Fruit fly (Drosophila melanogaster) whole organism, embryonic: ENCODE data around the gene CG10959.

Experiments
- Bdp1 ChIP-seq: fragments of 200-800 bp; sonication (Bioruptor generic); optimal IDR thresholded peaks from 3 replicates; lab custom pipeline; 2016; ENCODE audit warnings: missing biosample characterization, missing genetic modification characterization
- C15 ChIP-seq: fragments of 200-800 bp; sonication (Bioruptor generic); IDR thresholded peaks from 3 replicates; pipeline ENCODE4 v1.3.6; 2022; ENCODE audit warnings: missing biosample characterization, missing genetic modification characterization
- CG10366 ChIP-seq: fragments of 200-800 bp; sonication (Bioruptor generic); IDR thresholded peaks from 2 replicates; pipeline ENCODE4 v1.3.6; 2022; ENCODE audit warnings: missing biosample characterization, missing genetic modification characterization
- CG11723 ChIP-seq: fragments of 200-800 bp; sonication (Bioruptor generic); optimal IDR thresholded peaks from 2 replicates; lab custom pipeline; 2017; ENCODE audit warnings: missing biosample characterization, mild to moderate bottlenecking, missing genetic modification characterization
- CG12299 ChIP-seq: fragments of 200-800 bp; sonication (Bioruptor generic); optimal IDR thresholded peaks from 2 replicates; lab custom pipeline; 2018; ENCODE audit warnings: missing biosample characterization, mild to moderate bottlenecking, missing genetic modification characterization
- CG1233 ChIP-seq: fragments of 200-800 bp; sonication (Bioruptor generic); optimal IDR thresholded peaks from 4 replicates; lab custom pipeline; 2018; ENCODE audit warnings: missing biosample characterization, mild to moderate bottlenecking, missing genetic modification characterization
- CG13624 ChIP-seq: fragments of 200-800 bp; sonication (Bioruptor generic); optimal IDR thresholded peaks from 2 replicates; lab custom pipeline; 2016; ENCODE audit warnings: missing biosample characterization, missing genetic modification characterization
- CG14667 ChIP-seq: fragments of 200-800 bp; sonication (Bioruptor generic); IDR thresholded peaks from 2 replicates; pipeline ENCODE4 v1.3.6; 2022; ENCODE audit warnings: missing biosample characterization, missing genetic modification characterization
- CG2199 ChIP-seq: fragments of 200-800 bp; sonication (Bioruptor generic); IDR thresholded peaks from 3 replicates; pipeline ENCODE4 v1.3.6; 2022; ENCODE audit warnings: missing biosample characterization, missing genetic modification characterization
- CG32532 ChIP-seq: fragments of 200-800 bp; sonication (Bioruptor generic); IDR thresholded peaks from 2 replicates; pipeline ENCODE4 v1.3.6; 2022; ENCODE audit warnings: missing biosample characterization, missing genetic modification characterization
- CG34422 ChIP-seq: fragments of 200-800 bp; sonication (Bioruptor generic); IDR thresholded peaks from 3 replicates; pipeline ENCODE4 v1.3.6; 2022; ENCODE audit warnings: missing biosample characterization, missing genetic modification characterization
- CG3847 ChIP-seq: fragments of 200-800 bp; sonication (Bioruptor generic); IDR thresholded peaks from 2 replicates; pipeline ENCODE4 v1.3.6; 2022; ENCODE audit warnings: missing biosample characterization, missing genetic modification characterization
- CG6854 ChIP-seq: fragments of 200-800 bp; sonication (Bioruptor generic); optimal IDR thresholded peaks from 3 replicates; lab custom pipeline; 2017; ENCODE audit warnings: missing biosample characterization, mild to moderate bottlenecking, missing genetic modification characterization
- CG7786 ChIP-seq: fragments of 200-800 bp; sonication (Bioruptor generic); optimal IDR thresholded peaks from 2 replicates; lab custom pipeline; 2016; ENCODE audit warnings: missing biosample characterization, missing genetic modification characterization
- CG7928 ChIP-seq: fragments of 200-800 bp; sonication (Bioruptor generic); optimal IDR thresholded peaks from 2 replicates; lab custom pipeline; 2017; ENCODE audit warnings: missing biosample characterization, mild to moderate bottlenecking, missing genetic modification characterization
- CG7963 ChIP-seq: fragments of 200-800 bp; sonication (Bioruptor generic); IDR thresholded peaks from 3 replicates; pipeline ENCODE4 v1.3.6; 2022; ENCODE audit warnings: missing biosample characterization, missing genetic modification characterization; ENCODE audit not compliant: partially characterized antibody
- CG7987 ChIP-seq: fragments of 200-800 bp; sonication (Bioruptor generic); optimal IDR thresholded peaks from 2 replicates; lab custom pipeline; 2018; ENCODE audit warnings: missing biosample characterization, mild to moderate bottlenecking, missing genetic modification characterization, moderate library complexity
- CG8281 ChIP-seq: fragments of 200-800 bp; sonication (Bioruptor generic); optimal IDR thresholded peaks from 2 replicates; lab custom pipeline; 2018; ENCODE audit warnings: missing biosample characterization, mild to moderate bottlenecking, missing genetic modification characterization, moderate library complexity
- CG9609 ChIP-seq: fragments of 200-800 bp; sonication (Bioruptor generic); optimal IDR thresholded peaks from 3 replicates; lab custom pipeline; 2016; ENCODE audit warnings: missing biosample characterization, missing genetic modification characterization
- Ets65A ChIP-seq: fragments of 200-800 bp; sonication (Bioruptor generic); peaks from one replicate; lab custom pipeline; 2016; ENCODE audit warnings: missing biosample characterization, missing genetic modification characterization
- Hand ChIP-seq: fragments of 200-800 bp; sonication (Bioruptor generic); optimal IDR thresholded peaks from 2 replicates; lab custom pipeline; 2017; ENCODE audit warnings: mild to moderate bottlenecking, missing biosample characterization, missing genetic modification reagents, missing genetic modification characterization
- Kr ChIP-seq: fragments of 200-800 bp; sonication (Bioruptor generic); optimal IDR thresholded peaks from 2 replicates; lab custom pipeline; 2017; ENCODE audit warnings: missing biosample characterization, mild to moderate bottlenecking, missing genetic modification characterization
- MTF-1 ChIP-seq: fragments of 200-800 bp; sonication (Bioruptor generic); optimal IDR thresholded peaks from 2 replicates; lab custom pipeline; 2018; ENCODE audit warnings: missing biosample characterization, mild to moderate bottlenecking, missing genetic modification characterization, borderline replicate concordance
- Nf-YB ChIP-seq: fragments of 200-800 bp; sonication (Bioruptor generic); optimal IDR thresholded peaks from 3 replicates; lab custom pipeline; 2019; ENCODE audit warnings: missing biosample characterization, mild to moderate bottlenecking, missing genetic modification characterization, moderate library complexity
- NfI ChIP-seq: fragments of 200-800 bp; sonication (Bioruptor generic); optimal IDR thresholded peaks from 3 replicates; lab custom pipeline; 2018; ENCODE audit warnings: missing biosample characterization, mild to moderate bottlenecking, missing genetic modification characterization, moderate library complexity
- az2 ChIP-seq: fragments of 200-800 bp; sonication (Bioruptor generic); optimal IDR thresholded peaks from 3 replicates; lab custom pipeline; 2016; ENCODE audit warnings: missing biosample characterization, missing genetic modification characterization
- bsh ChIP-seq, 2 experiments: fragments of 200-800 bp; sonication (Bioruptor generic); optimal IDR thresholded peaks; 2 replicates each; lab custom pipeline; 2017 to 2018; ENCODE audit warnings: mild to moderate bottlenecking in 2 of 2, missing biosample characterization in 2 of 2, missing genetic modification characterization in 2 of 2, moderate library complexity in 1 of 2
- cg ChIP-seq: fragments of 200-800 bp; sonication (Bioruptor generic); optimal IDR thresholded peaks from 3 replicates; lab custom pipeline; 2019; ENCODE audit warnings: missing biosample characterization, mild to moderate bottlenecking, missing genetic modification characterization, moderate library complexity
- dysf ChIP-seq: fragments of 200-800 bp; sonication (Bioruptor generic); IDR thresholded peaks from 3 replicates; pipeline ENCODE4 v1.3.6; 2022; ENCODE audit warnings: missing biosample characterization, missing genetic modification characterization
- ewg ChIP-seq: fragments of 200-800 bp; sonication (Bioruptor generic); optimal IDR thresholded peaks from 3 replicates; lab custom pipeline; 2017; ENCODE audit warnings: mild to moderate bottlenecking, missing biosample characterization, missing genetic modification reagents, missing genetic modification characterization
- gcm ChIP-seq: fragments of 200-800 bp; sonication (Bioruptor generic); optimal IDR thresholded peaks from 2 replicates; lab custom pipeline; 2019; ENCODE audit warnings: missing biosample characterization, mild to moderate bottlenecking, missing genetic modification characterization, moderate library complexity
- grau ChIP-seq: fragments of 200-800 bp; optimal IDR thresholded peaks from 3 replicates; lab custom pipeline; 2019; ENCODE audit warnings: missing biosample characterization, mild to moderate bottlenecking, missing genetic modification characterization, moderate library complexity
- hkb ChIP-seq, 2 experiments: fragments of 200-800 bp in 1 of 2; fragments of >200 bp in 1 of 2; sonication (Bioruptor generic) in 1 of 2; IDR thresholded peaks in 1 of 2; optimal IDR thresholded peaks in 1 of 2; 2 replicates each; pipeline versions ENCODE4 v1.3.6 to Lab custom; 2017 to 2022; ENCODE audit warnings: missing biosample characterization in 1 of 2, missing genetic modification characterization in 1 of 2
- jigr1 ChIP-seq: fragments of 200-800 bp; sonication (Bioruptor generic); IDR thresholded peaks from 3 replicates; pipeline ENCODE4 v1.3.6; 2022; ENCODE audit warnings: missing biosample characterization, missing genetic modification characterization
- kni ChIP-seq: fragments of 200-800 bp; sonication (Bioruptor generic); optimal IDR thresholded peaks from 3 replicates; lab custom pipeline; 2017; ENCODE audit warnings: mild to moderate bottlenecking, missing biosample characterization, missing genetic modification reagents, missing genetic modification characterization
- luna ChIP-seq: fragments of 200-800 bp; sonication (Bioruptor generic); optimal IDR thresholded peaks from 2 replicates; lab custom pipeline; 2016; ENCODE audit warnings: missing biosample characterization, missing genetic modification characterization
- mirr ChIP-seq: fragments of 200-800 bp; sonication (Bioruptor generic); optimal IDR thresholded peaks from 3 replicates; lab custom pipeline; 2018; ENCODE audit warnings: missing biosample characterization, mild to moderate bottlenecking, missing genetic modification characterization
- mld ChIP-seq: fragments of 200-800 bp; sonication (Bioruptor generic); IDR thresholded peaks from 3 replicates; pipeline ENCODE4 v1.3.6; 2022; ENCODE audit warnings: missing biosample characterization, missing genetic modification characterization; ENCODE audit not compliant: partially characterized antibody
- nerfin-2 ChIP-seq: fragments of 200-800 bp; sonication (Bioruptor generic); IDR thresholded peaks from 2 replicates; pipeline ENCODE4 v1.3.6; 2022; ENCODE audit warnings: missing biosample characterization, missing genetic modification characterization; ENCODE audit not compliant: partially characterized antibody
- p53 ChIP-seq: fragments of 200-800 bp; sonication (Bioruptor generic); optimal IDR thresholded peaks from 2 replicates; lab custom pipeline; 2016; ENCODE audit warnings: missing biosample characterization, missing genetic modification characterization
- pita ChIP-seq: fragments of 200-800 bp; sonication (Bioruptor generic); optimal IDR thresholded peaks from 2 replicates; lab custom pipeline; 2017; ENCODE audit warnings: missing biosample characterization, mild to moderate bottlenecking, missing genetic modification characterization
- prd ChIP-seq, 3 experiments: fragments of >200 bp in 2 of 3; fragments of 200-800 bp in 1 of 3; sonication (Bioruptor generic) in 1 of 3; optimal IDR thresholded peaks in 2 of 3; IDR thresholded peaks in 1 of 3; 2 replicates in 2 of 3; 3 replicates in 1 of 3; pipeline versions ENCODE4 v1.3.6 to Lab custom; 2017 to 2022; ENCODE audit warnings: missing biosample characterization in 1 of 3, missing genetic modification characterization in 1 of 3
- sob ChIP-seq: fragments of 200-800 bp; sonication (Bioruptor generic); IDR thresholded peaks from 2 replicates; pipeline ENCODE4 v1.3.6; 2022; ENCODE audit warnings: missing biosample characterization, missing genetic modification characterization
- sr ChIP-seq: fragments of 200-800 bp; sonication (Bioruptor generic); IDR thresholded peaks from 3 replicates; pipeline ENCODE4 v1.3.6; 2022; ENCODE audit warnings: missing biosample characterization, missing genetic modification characterization
- ssp ChIP-seq: fragments of 200-800 bp; sonication (Bioruptor generic); IDR thresholded peaks from 2 replicates; pipeline ENCODE4 v1.3.6; 2022; ENCODE audit warnings: missing biosample characterization, missing genetic modification characterization
- tgo ChIP-seq: fragments of 200-800 bp; sonication (Bioruptor generic); IDR thresholded peaks from 3 replicates; pipeline ENCODE4 v1.3.6; 2022; ENCODE audit warnings: missing biosample characterization, missing genetic modification characterization
- unc-4 ChIP-seq: fragments of 200-800 bp; sonication (Bioruptor generic); IDR thresholded peaks from 2 replicates; pipeline ENCODE4 v1.3.6; 2022; ENCODE audit warnings: missing biosample characterization, missing genetic modification characterization; ENCODE audit not compliant: partially characterized antibody
- unpg ChIP-seq: fragments of 200-800 bp; sonication (Bioruptor generic); optimal IDR thresholded peaks from 3 replicates; lab custom pipeline; 2018; ENCODE audit warnings: missing biosample characterization, mild to moderate bottlenecking, missing genetic modification characterization, moderate library complexity
- z ChIP-seq: fragments of 200-800 bp; sonication (Bioruptor generic); IDR thresholded peaks from 3 replicates; pipeline ENCODE4 v1.3.6; 2022; ENCODE audit warnings: missing biosample characterization, missing genetic modification characterization

Gene CG10959

dm6 chrX:8157294-8157693 is 8.7 kb downstream of the CG10959 start, which contains the start of the genes Traf6 and GIIIspla2 (continued):
- TF ChIP-seq CG10366 (GFP tag; lab: Robert Waterston, UW) (peak; percentile 76), CG12299 (tag; lab: Kevin White, UChicago) (peak; percentile 64), CG34422 (GFP tag; lab: Robert Waterston, UW) (peak; percentile 73; the same call in 2 of the 3 replicates), az2 (peak; percentile 59), z (GFP tag; lab: Robert Waterston, UW) (no peak), Kr (GFP tag; lab: Kevin White, UChicago) (no peak), p53 (GFP tag; lab: Kevin White, UChicago) (peak; percentile 40), prd (optimal IDR thresholded peaks at IDR 0.05; lab: Kevin White, UChicago) (no peak), prd (GFP tag; IDR thresholded peaks at IDR 0.05; lab: Robert Waterston, UW) (peak; percentile 78), hkb (optimal IDR thresholded peaks at IDR 0.05; lab: Kevin White, UChicago) (no peak), hkb (GFP tag; IDR thresholded peaks at IDR 0.05; lab: Robert Waterston, UW) (peak; percentile 71), gcm (GFP tag; lab: Kevin White, UChicago) (peak; percentile 40), CG7987 (peak; percentile 43), Ets65A (GFP tag; lab: Kevin White, UChicago) (peak; percentile 97), ssp (GFP tag; lab: Robert Waterston, UW) (peak; percentile 90), CG2199 (GFP tag; lab: Robert Waterston, UW) (peak; percentile 68; the same call in 1 of the 3 replicates), Bdp1 (peak; percentile 74), CG6854 (GFP tag; lab: Kevin White, UChicago) (no peak), tgo (GFP tag; lab: Robert Waterston, UW) (peak; percentile 74), CG3847 (GFP tag; lab: Robert Waterston, UW) (peak; percentile 86), jigr1 (GFP tag; lab: Robert Waterston, UW) (no peak), CG1233 (GFP tag; lab: Kevin White, UChicago) (peak; percentile 70), ewg (peak; percentile 75), unpg (GFP tag; lab: Kevin White, UChicago) (no peak), CG14667 (GFP tag; lab: Robert Waterston, UW) (peak; percentile 66), pita (GFP tag; lab: Kevin White, UChicago) (no peak), grau (peak; percentile 80), CG13624 (GFP tag; lab: Kevin White, UChicago) (peak; percentile 56), dysf (GFP tag; lab: Robert Waterston, UW) (peak; percentile 88), CG7963 (GFP tag; lab: Robert Waterston, UW) (no peak), CG8281 (peak; percentile 11), MTF-1 (GFP tag; lab: Kevin White, UChicago) (no peak), CG7928 (GFP tag; lab: Kevin White, UChicago) (peak; percentile 28), bsh (GFP tag; optimal IDR thresholded peaks at IDR 0.05; lab: Kevin White, UChicago) (peak in 1 of 2 experiments; percentile 75), C15 (GFP tag; lab: Robert Waterston, UW) (no peak), nerfin-2 (GFP tag; lab: Robert Waterston, UW) (no peak), mld (GFP tag; lab: Robert Waterston, UW) (no peak), NfI (GFP tag; lab: Kevin White, UChicago) (peak; percentile 80), CG9609 (GFP tag; lab: Kevin White, UChicago) (peak; percentile 59), sr (GFP tag; lab: Robert Waterston, UW) (no peak), sob (GFP tag; lab: Robert Waterston, UW) (peak; percentile 85), Hand (GFP tag; lab: Kevin White, UChicago) (peak; percentile 33), kni (GFP tag; lab: Kevin White, UChicago) (peak; percentile 41), unc-4 (GFP tag; lab: Robert Waterston, UW) (0 out of 2 replicates have a peak, but pooled peaks have one; percentile 25), CG11723 (GFP tag; lab: Kevin White, UChicago) (no peak), CG7786 (GFP tag; lab: Kevin White, UChicago) (peak; percentile 72), cg (GFP tag; lab: Kevin White, UChicago) (no peak), CG32532 (GFP tag; lab: Robert Waterston, UW) (peak; percentile 83), Nf-YB (peak; percentile 46), mirr (GFP tag; lab: Kevin White, UChicago) (peak; percentile 66), luna (GFP tag; lab: Kevin White, UChicago) (no peak)
